Fruit fly (Drosophila melanogaster) whole organism, embryonic: ENCODE measurements around the gene CG1638.

Experiments
- BEAF-32 ChIP-seq: fragments of 200-800 bp; sonication (Bioruptor generic); optimal IDR thresholded peaks from 3 replicates; lab custom pipeline; 2017; ENCODE audit warnings: missing biosample characterization, missing genetic modification characterization, mild to moderate bottlenecking, moderate library complexity, missing genetic modification reagents
- CG1024 ChIP-seq: fragments of 200-800 bp; sonication (Bioruptor generic); IDR thresholded peaks from 2 replicates; pipeline ENCODE4 v1.3.6; 2022; ENCODE audit warnings: missing biosample characterization, missing genetic modification characterization
- CG10366 ChIP-seq: fragments of 200-800 bp; sonication (Bioruptor generic); IDR thresholded peaks from 2 replicates; pipeline ENCODE4 v1.3.6; 2022; ENCODE audit warnings: missing biosample characterization, missing genetic modification characterization
- CG11723 ChIP-seq: fragments of 200-800 bp; sonication (Bioruptor generic); optimal IDR thresholded peaks from 2 replicates; lab custom pipeline; 2017; ENCODE audit warnings: missing biosample characterization, mild to moderate bottlenecking, missing genetic modification characterization
- CG1233 ChIP-seq: fragments of 200-800 bp; sonication (Bioruptor generic); optimal IDR thresholded peaks from 4 replicates; lab custom pipeline; 2018; ENCODE audit warnings: missing biosample characterization, mild to moderate bottlenecking, missing genetic modification characterization
- CG12744 ChIP-seq: fragments of 200-800 bp; sonication (Bioruptor generic); optimal IDR thresholded peaks from 2 replicates; lab custom pipeline; 2016; ENCODE audit warnings: missing biosample characterization, missing genetic modification characterization
- CG14965 ChIP-seq: fragments of 200-800 bp; sonication (Bioruptor generic); optimal IDR thresholded peaks from 2 replicates; lab custom pipeline; 2016; ENCODE audit warnings: missing biosample characterization, missing genetic modification characterization, borderline replicate concordance
- CG15011 ChIP-seq: fragments of 200-800 bp; sonication (Bioruptor generic); optimal IDR thresholded peaks from 3 replicates; lab custom pipeline; 2018; ENCODE audit warnings: missing biosample characterization, mild to moderate bottlenecking, missing genetic modification characterization
- CG15479 ChIP-seq: fragments of 200-800 bp; sonication (Bioruptor generic); optimal IDR thresholded peaks from 3 replicates; lab custom pipeline; 2019; ENCODE audit warnings: missing biosample characterization, mild to moderate bottlenecking, missing genetic modification characterization, moderate library complexity
- CG17359 ChIP-seq: fragments of 200-800 bp; sonication (Bioruptor generic); optimal IDR thresholded peaks from 3 replicates; lab custom pipeline; 2018; ENCODE audit warnings: missing biosample characterization, mild to moderate bottlenecking, missing genetic modification characterization, moderate library complexity
- CG31224 ChIP-seq: fragments of 200-800 bp; sonication (Bioruptor generic); IDR thresholded peaks from 2 replicates; pipeline ENCODE4 v1.3.6; 2022; ENCODE audit warnings: missing biosample characterization, missing genetic modification characterization
- CG31441 ChIP-seq: fragments of 200-800 bp; sonication (Bioruptor generic); IDR thresholded peaks from 2 replicates; pipeline ENCODE4 v1.3.6; 2022; ENCODE audit warnings: missing biosample characterization, missing genetic modification characterization
- CG32772 ChIP-seq: fragments of 200-800 bp; sonication (Bioruptor generic); IDR thresholded peaks from 2 replicates; pipeline ENCODE4 v1.3.6; 2022; ENCODE audit warnings: missing biosample characterization, missing genetic modification characterization
- CG33213 ChIP-seq: fragments of 200-800 bp; sonication (Bioruptor generic); optimal IDR thresholded peaks from 3 replicates; lab custom pipeline; 2016; ENCODE audit warnings: missing biosample characterization, missing genetic modification characterization
- CG6683 ChIP-seq: fragments of 200-800 bp; sonication (Bioruptor generic); optimal IDR thresholded peaks from 2 replicates; lab custom pipeline; 2017; ENCODE audit warnings: missing biosample characterization, mild to moderate bottlenecking, missing genetic modification characterization, missing genetic modification reagents
- CG6813 ChIP-seq: fragments of 200-800 bp; sonication (Bioruptor generic); optimal IDR thresholded peaks from 2 replicates; lab custom pipeline; 2017; ENCODE audit warnings: missing biosample characterization, missing genetic modification characterization, mild to moderate bottlenecking, moderate library complexity, missing genetic modification reagents
- CG7556 ChIP-seq: fragments of 200-800 bp; sonication (Bioruptor generic); optimal IDR thresholded peaks from 2 replicates; lab custom pipeline; 2017; ENCODE audit warnings: missing biosample characterization, mild to moderate bottlenecking, missing genetic modification characterization
- CG8765 ChIP-seq: fragments of 200-800 bp; sonication (Bioruptor generic); IDR thresholded peaks from 2 replicates; pipeline ENCODE4 v1.3.6; 2022; ENCODE audit warnings: missing biosample characterization, missing genetic modification characterization
- CG8924 ChIP-seq: fragments of 200-800 bp; optimal IDR thresholded peaks from 3 replicates; lab custom pipeline; 2019; ENCODE audit warnings: missing biosample characterization, mild to moderate bottlenecking, missing genetic modification characterization, moderate library complexity
- Camta ChIP-seq: fragments of 200-800 bp; sonication (Bioruptor generic); optimal IDR thresholded peaks from 2 replicates; lab custom pipeline; 2016; ENCODE audit warnings: missing biosample characterization, missing genetic modification characterization
- Dfd ChIP-seq, 2 experiments: fragments of >200 bp; optimal IDR thresholded peaks; 2 replicates each; lab custom pipeline; 2017; ENCODE audit warnings: missing biosample characterization in 2 of 2, missing genetic modification characterization in 2 of 2
- Dip2 ChIP-seq: fragments of 200-800 bp; sonication (Bioruptor generic); IDR thresholded peaks from 2 replicates; pipeline ENCODE4 v1.3.6; 2022; ENCODE audit warnings: missing biosample characterization, missing genetic modification characterization
- Doc2 ChIP-seq: fragments of 200-800 bp; sonication (Bioruptor generic); IDR thresholded peaks from 2 replicates; pipeline ENCODE4 v1.3.6; 2022; ENCODE audit warnings: missing biosample characterization, missing genetic modification characterization
- E2f1 ChIP-seq: fragments of 200-800 bp; sonication (Bioruptor generic); IDR thresholded peaks from 2 replicates; pipeline ENCODE4 v1.3.6; 2022; ENCODE audit warnings: missing biosample characterization, missing genetic modification characterization
- Ets65A ChIP-seq: fragments of 200-800 bp; sonication (Bioruptor generic); peaks from one replicate; lab custom pipeline; 2016; ENCODE audit warnings: missing biosample characterization, missing genetic modification characterization
- Ets97D ChIP-seq: fragments of 200-800 bp; sonication (Bioruptor generic); optimal IDR thresholded peaks from 3 replicates; lab custom pipeline; 2016; ENCODE audit warnings: missing biosample characterization, missing genetic modification characterization
- HHEX ChIP-seq: fragments of 200-800 bp; sonication (Bioruptor generic); optimal IDR thresholded peaks from 3 replicates; lab custom pipeline; 2017; ENCODE audit warnings: missing biosample characterization, mild to moderate bottlenecking, missing genetic modification characterization, missing genetic modification reagents
- NC2β ChIP-seq: fragments of 200-800 bp; sonication (Bioruptor generic); optimal IDR thresholded peaks from 2 replicates; lab custom pipeline; 2016; ENCODE audit warnings: missing biosample characterization, missing genetic modification characterization
- Nf-YA ChIP-seq: fragments of 200-800 bp; sonication (Bioruptor generic); IDR thresholded peaks from 2 replicates; pipeline ENCODE4 v1.3.6; 2022; ENCODE audit warnings: missing biosample characterization, missing genetic modification characterization
- Nf-YC ChIP-seq: fragments of 200-800 bp; optimal IDR thresholded peaks from 3 replicates; lab custom pipeline; 2019; ENCODE audit warnings: missing biosample characterization, mild to moderate bottlenecking, missing genetic modification characterization, moderate library complexity
- Oaz ChIP-seq: fragments of 200-800 bp; sonication (Bioruptor generic); IDR thresholded peaks from 2 replicates; pipeline ENCODE4 v1.3.6; 2022; ENCODE audit warnings: missing biosample characterization, missing genetic modification characterization
- Ptx1 ChIP-seq: fragments of 200-800 bp; sonication (Bioruptor generic); IDR thresholded peaks from 2 replicates; pipeline ENCODE4 v1.3.6; 2022; ENCODE audit warnings: missing biosample characterization, missing genetic modification characterization
- Sox100B ChIP-seq: fragments of 200-800 bp; sonication (Bioruptor generic); optimal IDR thresholded peaks from 3 replicates; lab custom pipeline; 2018; ENCODE audit warnings: missing biosample characterization, mild to moderate bottlenecking, missing genetic modification characterization
- al ChIP-seq: fragments of 200-800 bp; sonication (Bioruptor generic); IDR thresholded peaks from 2 replicates; pipeline ENCODE4 v1.3.6; 2022; ENCODE audit warnings: missing biosample characterization, missing genetic modification characterization
- ato ChIP-seq: fragments of 200-800 bp; sonication (Bioruptor generic); IDR thresholded peaks from 2 replicates; pipeline ENCODE4 v1.3.6; 2022; ENCODE audit warnings: missing biosample characterization, missing genetic modification characterization; ENCODE audit not compliant: partially characterized antibody
- bab2 ChIP-seq: fragments of 200-800 bp; sonication (Bioruptor generic); optimal IDR thresholded peaks from 2 replicates; lab custom pipeline; 2016; ENCODE audit warnings: missing biosample characterization, missing genetic modification characterization
- cato ChIP-seq: fragments of 200-800 bp; sonication (Bioruptor generic); optimal IDR thresholded peaks from 2 replicates; lab custom pipeline; 2016; ENCODE audit warnings: missing biosample characterization, missing genetic modification characterization, borderline replicate concordance
- crol ChIP-seq: fragments of 200-800 bp; sonication (Bioruptor generic); IDR thresholded peaks from 2 replicates; pipeline ENCODE4 v1.3.6; 2022; ENCODE audit warnings: missing biosample characterization, missing genetic modification characterization
- ems ChIP-seq: fragments of 200-800 bp; sonication (Bioruptor generic); optimal IDR thresholded peaks from 3 replicates; lab custom pipeline; 2016; ENCODE audit warnings: missing biosample characterization, missing genetic modification characterization
- ewg ChIP-seq: fragments of 200-800 bp; sonication (Bioruptor generic); optimal IDR thresholded peaks from 3 replicates; lab custom pipeline; 2017; ENCODE audit warnings: mild to moderate bottlenecking, missing biosample characterization, missing genetic modification reagents, missing genetic modification characterization
- exex ChIP-seq: fragments of 200-800 bp; sonication (Bioruptor generic); optimal IDR thresholded peaks from 4 replicates; lab custom pipeline; 2018; ENCODE audit warnings: missing biosample characterization, mild to moderate bottlenecking, missing genetic modification characterization, moderate library complexity
- fd64A ChIP-seq: fragments of 200-800 bp; sonication (Bioruptor generic); optimal IDR thresholded peaks from 3 replicates; lab custom pipeline; 2018; ENCODE audit warnings: missing biosample characterization, mild to moderate bottlenecking, missing genetic modification characterization
- fd96Cb ChIP-seq: fragments of 200-800 bp; sonication (Bioruptor generic); optimal IDR thresholded peaks from 2 replicates; lab custom pipeline; 2018; ENCODE audit warnings: missing biosample characterization, mild to moderate bottlenecking, missing genetic modification characterization, moderate library complexity
- jigr1 ChIP-seq: fragments of 200-800 bp; sonication (Bioruptor generic); IDR thresholded peaks from 3 replicates; pipeline ENCODE4 v1.3.6; 2022; ENCODE audit warnings: missing biosample characterization, missing genetic modification characterization
- klu ChIP-seq: fragments of 200-800 bp; sonication (Bioruptor generic); IDR thresholded peaks from 2 replicates; pipeline ENCODE4 v1.3.6; 2022; ENCODE audit warnings: missing biosample characterization, missing genetic modification characterization
- nom ChIP-seq: fragments of 200-800 bp; sonication (Bioruptor generic); optimal IDR thresholded peaks from 2 replicates; lab custom pipeline; 2017; ENCODE audit warnings: missing biosample characterization, missing genetic modification characterization, mild to moderate bottlenecking, moderate library complexity, missing genetic modification reagents
- pho ChIP-seq: fragments of 200-800 bp; sonication (Bioruptor generic); optimal IDR thresholded peaks from 2 replicates; lab custom pipeline; 2016; ENCODE audit warnings: missing biosample characterization, missing genetic modification characterization
- rib ChIP-seq: fragments of 200-800 bp; sonication (Bioruptor generic); IDR thresholded peaks from 2 replicates; pipeline ENCODE4 v1.3.6; 2022; ENCODE audit warnings: missing biosample characterization, missing genetic modification characterization
- seq ChIP-seq: fragments of 200-800 bp; sonication (Bioruptor generic); IDR thresholded peaks from 2 replicates; pipeline ENCODE4 v1.3.6; 2022; ENCODE audit warnings: missing biosample characterization, missing genetic modification characterization
- shn ChIP-seq: fragments of 200-800 bp; sonication (Bioruptor generic); optimal IDR thresholded peaks from 3 replicates; lab custom pipeline; 2016; ENCODE audit warnings: missing biosample characterization, missing genetic modification characterization
- slbo ChIP-seq: fragments of 200-800 bp; sonication (Bioruptor generic); IDR thresholded peaks from 2 replicates; pipeline ENCODE4 v1.3.6; 2022; ENCODE audit warnings: missing biosample characterization, missing genetic modification characterization
- ttk ChIP-seq: fragments of 200-800 bp; sonication (Bioruptor generic); IDR thresholded peaks from 2 replicates; pipeline ENCODE4 v2.1.2; 2022; ENCODE audit warnings: missing biosample characterization, missing genetic modification characterization

The CG1638 gene

dm6 chr3R:31566738-31567137 is 23.6 kb upstream of the CG1638 start (continued):
- TF ChIP-seq Ptx1 (GFP tag; lab: Robert Waterston, UW) (peak; percentile 50), rib (GFP tag; lab: Robert Waterston, UW) (no peak), pho (GFP tag; lab: Kevin White, UChicago) (no peak), CG6683 (GFP tag; lab: Kevin White, UChicago) (no peak), exex (tag; lab: Kevin White, UChicago) (no peak), fd64A (GFP tag; lab: Kevin White, UChicago) (no peak), seq (GFP tag; lab: Robert Waterston, UW) (no peak), ttk (GFP tag; lab: Robert Waterston, UW) (peak; percentile 56; the same call in 1 of the 2 replicates), CG15479 (no peak), slbo (GFP tag; lab: Robert Waterston, UW) (peak; percentile 48), NC2β (no peak), ems (GFP tag; lab: Kevin White, UChicago) (no peak), CG1233 (GFP tag; lab: Kevin White, UChicago) (peak; percentile 34), CG33213 (GFP tag; lab: Kevin White, UChicago) (peak; percentile 16), bab2 (peak; percentile 52), al (GFP tag; lab: Robert Waterston, UW) (no peak), Dip2 (GFP tag; lab: Robert Waterston, UW) (no peak), Sox100B (GFP tag; lab: Kevin White, UChicago) (no peak), crol (GFP tag; lab: Robert Waterston, UW) (peak; percentile 53), cato (GFP tag; lab: Kevin White, UChicago) (no peak), ewg (peak; percentile 35), Ets65A (GFP tag; lab: Kevin White, UChicago) (peak; percentile 9), Dfd (GFP tag; optimal IDR thresholded peaks at IDR 0.05; lab: Kevin White, UChicago) (no peak), CG7556 (GFP tag; lab: Kevin White, UChicago) (peak; percentile 35), CG14965 (GFP tag; lab: Kevin White, UChicago) (no peak), ato (GFP tag; lab: Robert Waterston, UW) (no peak), Ets97D (GFP tag; lab: Kevin White, UChicago) (peak; percentile 20), CG1024 (GFP tag; lab: Robert Waterston, UW) (peak; percentile 54; the same call in 1 of the 2 replicates), CG8765 (GFP tag; lab: Robert Waterston, UW) (no peak; the same call in 1 of the 2 replicates), CG6813 (GFP tag; lab: Kevin White, UChicago) (no peak), CG8924 (tag; lab: Kevin White, UChicago) (peak; percentile 32), CG32772 (GFP tag; lab: Robert Waterston, UW) (peak; percentile 47; the same call in 1 of the 2 replicates), Oaz (GFP tag; lab: Robert Waterston, UW) (no peak), CG15011 (GFP tag; lab: Kevin White, UChicago) (no peak), nom (GFP tag; lab: Kevin White, UChicago) (peak; percentile 30), E2f1 (GFP tag; lab: Robert Waterston, UW) (peak; percentile 38; the same call in 1 of the 2 replicates), fd96Cb (tag; lab: Kevin White, UChicago) (peak; percentile 68), Doc2 (GFP tag; lab: Robert Waterston, UW) (no peak), Camta (no peak), CG11723 (GFP tag; lab: Kevin White, UChicago) (no peak), Nf-YA (GFP tag; lab: Robert Waterston, UW) (0 out of 2 replicates have a peak, but pooled peaks have one; percentile 56), jigr1 (GFP tag; lab: Robert Waterston, UW) (no peak), klu (GFP tag; lab: Robert Waterston, UW) (no peak), Nf-YC (no peak), shn (GFP tag; lab: Kevin White, UChicago) (no peak), BEAF-32 (GFP tag; lab: Kevin White, UChicago) (no peak), CG31224 (GFP tag; lab: Robert Waterston, UW) (no peak), HHEX (GFP tag; lab: Kevin White, UChicago) (peak; percentile 9), CG12744 (GFP tag; lab: Kevin White, UChicago) (no peak), CG10366 (GFP tag; lab: Robert Waterston, UW) (peak; percentile 71), CG17359 (tag; lab: Kevin White, UChicago) (peak; percentile 68), CG31441 (GFP tag; lab: Robert Waterston, UW) (peak; percentile 45; the same call in 1 of the 2 replicates)
